Worm (Caenorhabditis elegans) whole organism, early embryonic: ENCODE measurements around the gene znf-622.

Source experiments
- B0310.2 ChIP-seq: sonication (generic microtip); optimal IDR thresholded peaks from 2 replicates; lab custom pipeline; 2016; ENCODE audit warnings: mild to moderate bottlenecking, missing genetic modification characterization, missing compliant biosample characterization
- F13C5.2 ChIP-seq: sonication (generic microtip); optimal IDR thresholded peaks from 2 replicates; lab custom pipeline; 2017; ENCODE audit warnings: mild to moderate bottlenecking, missing genetic modification characterization, inconsistent platforms, missing compliant biosample characterization
- aly-1 ChIP-seq: sonication (generic microtip); optimal IDR thresholded peaks from 2 replicates; lab custom pipeline; 2016; ENCODE audit warnings: missing genetic modification characterization, missing compliant biosample characterization
- ama-1 ChIP-seq: fragments of 150-350 bp; optimal IDR thresholded peaks from 2 replicates; lab custom pipeline; 2014
- ceh-13 ChIP-seq: fragments of 200-800 bp; sonication (Bioruptor generic); optimal IDR thresholded peaks from 2 replicates; lab custom pipeline; 2018; ENCODE audit warnings: mild to moderate bottlenecking, missing genetic modification characterization, missing compliant biosample characterization
- ceh-36 ChIP-seq: sonication (generic microtip); optimal IDR thresholded peaks from 2 replicates; lab custom pipeline; 2016; ENCODE audit warnings: missing genetic modification characterization, inconsistent platforms, missing compliant biosample characterization
- ets-7 ChIP-seq: sonication (generic microtip); optimal IDR thresholded peaks from 2 replicates; lab custom pipeline; 2016; ENCODE audit warnings: missing genotype, missing genetic modification characterization, missing compliant biosample characterization
- flt-1 ChIP-seq: fragments of 200-800 bp; sonication (Bioruptor generic); IDR thresholded peaks from 2 replicates; pipeline ENCODE4 v1.3.6; 2022; ENCODE audit warnings: missing genetic modification characterization, missing compliant biosample characterization
- hmbx-1 ChIP-seq: sonication (generic microtip); optimal IDR thresholded peaks from 2 replicates; lab custom pipeline; 2016; ENCODE audit warnings: mild to moderate bottlenecking, missing genetic modification characterization, missing compliant biosample characterization
- hmg-4 ChIP-seq: fragments of 200-800 bp; sonication (Bioruptor generic); optimal IDR thresholded peaks from 2 replicates; lab custom pipeline; 2018; ENCODE audit warnings: mild to moderate bottlenecking, missing genetic modification characterization, missing compliant biosample characterization
- hnd-1 ChIP-seq: sonication (generic microtip); optimal IDR thresholded peaks from 2 replicates; lab custom pipeline; 2016; ENCODE audit warnings: missing genetic modification characterization, missing compliant biosample characterization
- pes-1 ChIP-seq: fragments of 200-800 bp; sonication (Bioruptor generic); IDR thresholded peaks from 2 replicates; pipeline ENCODE4 v1.3.6; 2022; ENCODE audit warnings: missing genetic modification reagents, missing genetic modification characterization, missing compliant biosample characterization
- scrt-1 ChIP-seq: fragments of 200-800 bp; sonication (Bioruptor generic); IDR thresholded peaks from 2 replicates; pipeline ENCODE4 v1.3.6; 2022; ENCODE audit warnings: missing genetic modification characterization, missing compliant biosample characterization
- sea-1 ChIP-seq: fragments of 200-800 bp; sonication (Bioruptor generic); conservative IDR thresholded peaks from 2 replicates; pipeline ENCODE4 v1.3.6; 2022; ENCODE audit warnings: missing genetic modification characterization, missing compliant biosample characterization
- tbx-11 ChIP-seq: fragments of 200-800 bp; sonication (Bioruptor generic); IDR thresholded peaks from 2 replicates; pipeline ENCODE4 v1.3.6; 2022; ENCODE audit warnings: missing genetic modification characterization, missing compliant biosample characterization
- tbx-37 ChIP-seq: fragments of 200-800 bp; sonication (Bioruptor generic); conservative IDR thresholded peaks from 2 replicates; pipeline ENCODE4 v1.3.6; 2022; ENCODE audit warnings: missing genetic modification reagents, missing genetic modification characterization, missing compliant biosample characterization
- tra-4 ChIP-seq: sonication (generic microtip); optimal IDR thresholded peaks from 2 replicates; lab custom pipeline; 2017; ENCODE audit warnings: missing genetic modification characterization, missing compliant biosample characterization

znf-622 gene

DNA sequence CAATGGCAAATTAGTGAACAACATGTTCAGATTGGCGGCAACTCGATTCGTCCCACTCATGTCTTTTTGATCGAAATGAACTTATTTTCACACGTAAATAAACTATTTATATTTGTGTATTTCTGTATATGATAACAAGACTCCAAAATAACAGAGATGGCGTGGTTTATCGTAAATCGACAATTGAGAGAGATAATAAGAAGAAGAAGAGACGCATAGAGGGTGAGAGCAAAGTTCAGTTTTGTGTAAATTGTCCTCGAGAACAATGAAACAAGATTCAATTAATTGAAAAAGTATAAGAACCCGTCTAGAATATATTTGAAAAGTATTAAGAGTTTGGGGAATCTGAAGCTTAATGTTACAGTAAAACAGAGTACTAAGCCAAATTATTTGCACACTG is 30.0 kb downstream of the znf-622 start:
- TF ChIP-seq sea-1 (GFP tag; lab: Robert Waterston, UW), result no peak
- TF ChIP-seq pes-1, result no peak
- TF ChIP-seq aly-1 (tag; lab: Kevin White, UChicago), result no peak
- TF ChIP-seq tbx-11 (GFP tag; lab: Robert Waterston, UW), result no peak
- no peak for TF ChIP-seq ceh-13

DNA sequence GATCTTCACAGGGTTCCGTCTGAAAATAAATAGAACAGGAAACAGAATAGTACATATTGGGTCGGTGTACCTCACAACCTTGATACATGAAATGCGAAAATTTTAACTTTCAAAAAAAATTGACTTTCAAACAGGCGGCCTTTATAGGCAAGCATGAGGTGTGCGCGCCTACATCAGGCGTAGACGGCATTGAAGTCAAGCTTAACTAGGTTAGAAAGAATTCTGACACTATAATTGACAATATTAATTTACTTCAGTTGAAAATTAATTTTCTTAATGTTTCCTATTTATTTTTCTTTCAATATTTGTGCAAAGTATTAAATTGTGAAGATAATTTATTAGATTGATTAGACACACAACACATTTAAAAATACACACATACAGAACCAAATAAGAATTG is 30.5 kb downstream of the znf-622 start, which contains the start of gene C05D11.5:
Gene C05D11.5, minus strand, starts transcription at position 101 of the 400 bp plus-strand sequence.
- TF ChIP-seq sea-1 (GFP tag; lab: Robert Waterston, UW), result no peak
- no peak for TF ChIP-seq tra-4
- no peak for TF ChIP-seq ceh-36 (tag; lab: Kevin White, UChicago)
- TF ChIP-seq ets-7 (tag; lab: Kevin White, UChicago), result no peak
- no peak for TF ChIP-seq B0310.2
- TF ChIP-seq pes-1, result no peak
- no peak for TF ChIP-seq hnd-1 (tag; lab: Kevin White, UChicago)
- TF ChIP-seq scrt-1, result no peak
- no peak for TF ChIP-seq ceh-13
- TF ChIP-seq aly-1 (tag; lab: Kevin White, UChicago), result no peak
- no peak for TF ChIP-seq ama-1 (lab: Kevin White, UChicago)
- no peak for TF ChIP-seq hmbx-1 (tag; lab: Kevin White, UChicago)
- TF ChIP-seq flt-1 (GFP tag; lab: Robert Waterston, UW), result no peak
- no peak for TF ChIP-seq tbx-37

DNA sequence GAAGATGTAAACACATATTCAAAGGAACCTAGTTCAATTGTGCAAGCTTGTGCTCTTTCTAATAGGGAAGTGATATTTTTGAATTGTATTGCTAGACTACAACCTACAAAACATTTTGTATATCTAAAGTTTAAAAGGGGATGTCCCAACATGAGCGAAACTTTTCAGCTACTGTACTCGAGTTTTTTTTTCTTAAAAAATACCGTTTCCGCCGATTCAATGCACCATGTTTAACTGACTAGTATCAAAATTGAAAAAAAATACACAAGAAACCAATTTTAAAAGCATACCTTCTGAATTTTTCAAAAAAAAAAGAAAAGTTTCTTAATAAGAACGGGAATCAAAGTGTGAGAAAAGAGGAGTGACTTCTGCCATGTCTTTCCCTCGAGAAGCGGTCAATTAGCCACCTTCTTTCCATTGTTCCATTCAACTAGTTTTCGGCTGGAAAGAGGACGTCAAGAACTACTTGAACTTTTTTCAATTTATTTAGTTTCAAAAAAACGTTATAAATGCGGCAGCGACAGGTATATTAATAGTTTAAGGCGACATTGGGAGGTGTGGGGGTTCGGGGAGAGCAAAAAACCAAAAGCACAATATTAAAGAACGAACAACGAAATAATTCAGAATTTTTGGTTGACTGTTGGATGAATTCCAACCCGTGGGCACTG is 34.0 kb downstream of the znf-622 start, which contains the start of gene nas-4:
Gene nas-4, minus strand, starts transcription at position 351 of the 668 bp plus-strand sequence.
- TF ChIP-seq ama-1 (lab: Kevin White, UChicago) (no peak), tra-4 (no peak), hmg-4 (GFP tag; lab: Kevin White, UChicago) (no peak), tbx-37 (no peak), ceh-36 (tag; lab: Kevin White, UChicago) (no peak), sea-1 (GFP tag; lab: Robert Waterston, UW) (no peak)

ce11 chrIII:6418254-6418653 is 36.8 kb downstream of the znf-622 start:
- TF ChIP-seq hmbx-1 (tag; lab: Kevin White, UChicago) (no peak), ceh-13 (no peak), aly-1 (tag; lab: Kevin White, UChicago) (no peak), ets-7 (tag; lab: Kevin White, UChicago) (no peak), hnd-1 (tag; lab: Kevin White, UChicago) (no peak), ceh-36 (tag; lab: Kevin White, UChicago) (no peak), tra-4 (no peak), hmg-4 (GFP tag; lab: Kevin White, UChicago) (no peak), tbx-37 (no peak), tbx-11 (GFP tag; lab: Robert Waterston, UW) (no peak), B0310.2 (no peak), flt-1 (GFP tag; lab: Robert Waterston, UW) (no peak), F13C5.2 (no peak), ama-1 (lab: Kevin White, UChicago) (no peak), pes-1 (no peak), scrt-1 (no peak), sea-1 (GFP tag; lab: Robert Waterston, UW) (no peak)

DNA sequence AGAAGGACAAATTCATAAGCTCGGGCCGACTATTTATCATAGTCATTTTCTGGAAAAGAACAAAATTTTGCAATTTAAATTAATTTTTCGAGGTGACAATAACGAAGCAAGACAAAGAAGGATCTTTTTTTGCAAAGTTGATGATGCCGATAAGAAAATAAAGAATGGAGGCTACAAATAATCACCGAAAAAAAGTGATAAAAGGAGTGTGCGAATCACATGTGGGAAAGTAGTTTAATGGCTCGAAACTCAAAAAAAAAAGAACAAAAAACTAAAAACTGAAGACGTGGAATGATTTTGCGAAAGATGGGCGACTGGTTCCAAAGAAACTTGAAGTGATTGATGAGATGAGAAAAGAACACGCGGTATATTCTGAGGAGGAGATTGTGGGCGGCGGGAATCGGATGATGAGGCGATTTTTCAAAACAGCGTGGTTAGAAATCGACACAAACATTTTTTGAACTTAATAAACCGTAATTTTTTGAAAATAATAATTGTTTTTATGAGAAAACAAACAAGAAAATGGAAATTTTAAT is 38.0 kb downstream of the znf-622 start, which contains the start of gene atgl-1:
Gene atgl-1, minus strand, starts transcription at position 51 of the 536 bp plus-strand sequence.
- TF ChIP-seq B0310.2, result no peak
- no peak for TF ChIP-seq flt-1 (GFP tag; lab: Robert Waterston, UW)
- TF ChIP-seq tbx-37, result no peak
- no peak for TF ChIP-seq aly-1 (tag; lab: Kevin White, UChicago)
- no peak for TF ChIP-seq F13C5.2
- no peak for TF ChIP-seq ets-7 (tag; lab: Kevin White, UChicago)
- no peak for TF ChIP-seq ceh-36 (tag; lab: Kevin White, UChicago)
- no peak for TF ChIP-seq scrt-1
- TF ChIP-seq pes-1, result no peak

ce11 chrIII:6420201-6420600 is 38.8 kb downstream of the znf-622 start:
- TF ChIP-seq pes-1 (no peak), hnd-1 (tag; lab: Kevin White, UChicago) (no peak), F13C5.2 (no peak), ceh-36 (tag; lab: Kevin White, UChicago) (no peak), aly-1 (tag; lab: Kevin White, UChicago) (no peak), sea-1 (GFP tag; lab: Robert Waterston, UW) (no peak), flt-1 (GFP tag; lab: Robert Waterston, UW) (no peak), ama-1 (lab: Kevin White, UChicago) (no peak), B0310.2 (no peak), hmbx-1 (tag; lab: Kevin White, UChicago) (no peak)

ce11 chrIII:6420995-6421404 is 39.6 kb downstream of the znf-622 start:
- TF ChIP-seq B0310.2 (no peak), scrt-1 (no peak), ceh-36 (tag; lab: Kevin White, UChicago) (no peak), hmg-4 (GFP tag; lab: Kevin White, UChicago) (no peak), ets-7 (tag; lab: Kevin White, UChicago) (no peak), hmbx-1 (tag; lab: Kevin White, UChicago) (no peak), ceh-13 (no peak), F13C5.2 (no peak), tra-4 (no peak), hnd-1 (tag; lab: Kevin White, UChicago) (no peak), tbx-37 (no peak), ama-1 (lab: Kevin White, UChicago) (no peak), flt-1 (GFP tag; lab: Robert Waterston, UW) (no peak), pes-1 (no peak), tbx-11 (GFP tag; lab: Robert Waterston, UW) (no peak), sea-1 (GFP tag; lab: Robert Waterston, UW) (no peak), aly-1 (tag; lab: Kevin White, UChicago) (no peak)
